Worm (Caenorhabditis elegans): ENCODE data around the gene ubxn-3.

- peak; percentile 90 for TF ChIP-seq lin-13 (tag; optimal IDR thresholded peaks at IDR 0.05)
- no peak for TF ChIP-seq elt-3 (tag; optimal IDR thresholded peaks at IDR 0.05)
- TF ChIP-seq ztf-11 (tag; optimal IDR thresholded peaks at IDR 0.05) = peak; percentile 80
- TF ChIP-seq unc-62 (GFP tag; optimal IDR thresholded peaks at IDR 0.05) = peak; percentile 50
- peak; percentile 83 for TF ChIP-seq M03D4.4 (tag; optimal IDR thresholded peaks at IDR 0.05)
- TF ChIP-seq snpc-4 (tag; optimal IDR thresholded peaks at IDR 0.05) = no peak
- TF ChIP-seq nhr-2 (tag; optimal IDR thresholded peaks at IDR 0.05) = peak; percentile 57
- TF ChIP-seq elt-1 (tag; optimal IDR thresholded peaks at IDR 0.05; ENCODE audit: borderline replicate concordance, insufficient read depth) = no peak
- TF ChIP-seq cnd-1 (tag; optimal IDR thresholded peaks at IDR 0.05) = peak; percentile 87
Observed at ce11 chrII:255124-255523, 34.7 kb upstream of the ubxn-3 start.
